Fruit fly (Drosophila melanogaster) whole organism, embryonic: ENCODE results near the gene ND-39.

Experiments used
- CG11504 ChIP-seq: fragments of 200-800 bp; sonication (Bioruptor generic); optimal IDR thresholded peaks from 3 replicates; lab custom pipeline; 2019; ENCODE audit warnings: missing biosample characterization, mild to moderate bottlenecking, missing genetic modification characterization, moderate library complexity
- CG12155 ChIP-seq: fragments of 200-800 bp; sonication (Bioruptor generic); optimal IDR thresholded peaks from 3 replicates; lab custom pipeline; 2016; ENCODE audit warnings: missing biosample characterization, missing genetic modification characterization
- CG12659 ChIP-seq: fragments of 200-800 bp; sonication (Bioruptor generic); optimal IDR thresholded peaks from 3 replicates; lab custom pipeline; 2017; ENCODE audit warnings: mild to moderate bottlenecking, missing biosample characterization, missing genetic modification reagents, missing genetic modification characterization
- CG13424 ChIP-seq: fragments of 200-800 bp; sonication (Bioruptor generic); optimal IDR thresholded peaks from 2 replicates; lab custom pipeline; 2019; ENCODE audit warnings: missing biosample characterization, mild to moderate bottlenecking, missing genetic modification characterization, moderate library complexity
- CG13775 ChIP-seq: fragments of 200-800 bp; sonication (Bioruptor generic); optimal IDR thresholded peaks from 3 replicates; lab custom pipeline; 2017; ENCODE audit warnings: missing biosample characterization, mild to moderate bottlenecking, missing genetic modification characterization
- CG15696 ChIP-seq: fragments of 200-800 bp; sonication (Bioruptor generic); optimal IDR thresholded peaks from 2 replicates; lab custom pipeline; 2019; ENCODE audit warnings: missing biosample characterization, mild to moderate bottlenecking, missing genetic modification characterization, moderate library complexity
- CG17385 ChIP-seq: fragments of 200-800 bp; sonication (Bioruptor generic); optimal IDR thresholded peaks from 3 replicates; lab custom pipeline; 2018; ENCODE audit warnings: missing biosample characterization, mild to moderate bottlenecking, missing genetic modification characterization
- CG17568 ChIP-seq: fragments of 200-800 bp; sonication (Bioruptor generic); optimal IDR thresholded peaks from 2 replicates; lab custom pipeline; 2018; ENCODE audit warnings: missing biosample characterization, mild to moderate bottlenecking, missing genetic modification characterization, moderate library complexity
- CG1832 ChIP-seq: fragments of 200-800 bp; sonication (Bioruptor generic); optimal IDR thresholded peaks from 2 replicates; lab custom pipeline; 2017; ENCODE audit warnings: missing biosample characterization, mild to moderate bottlenecking, missing genetic modification characterization, inconsistent platforms
- CG18599 ChIP-seq: fragments of 200-800 bp; sonication (Bioruptor generic); optimal IDR thresholded peaks from 3 replicates; lab custom pipeline; 2017; ENCODE audit warnings: missing biosample characterization, missing genetic modification characterization, mild to moderate bottlenecking, moderate library complexity, missing genetic modification reagents
- CG2116 ChIP-seq: fragments of 200-800 bp; sonication (Bioruptor generic); optimal IDR thresholded peaks from 3 replicates; lab custom pipeline; 2018; ENCODE audit warnings: missing biosample characterization, mild to moderate bottlenecking, missing genetic modification characterization
- CG2712 ChIP-seq: fragments of 200-800 bp; optimal IDR thresholded peaks from 3 replicates; lab custom pipeline; 2019; ENCODE audit warnings: missing biosample characterization, mild to moderate bottlenecking, missing genetic modification characterization, moderate library complexity
- CG31441 ChIP-seq: fragments of 200-800 bp; sonication (Bioruptor generic); IDR thresholded peaks from 2 replicates; pipeline ENCODE4 v1.3.6; 2022; ENCODE audit warnings: missing biosample characterization, missing genetic modification characterization
- CG32532 ChIP-seq: fragments of 200-800 bp; sonication (Bioruptor generic); IDR thresholded peaks from 2 replicates; pipeline ENCODE4 v1.3.6; 2022; ENCODE audit warnings: missing biosample characterization, missing genetic modification characterization
- CG34422 ChIP-seq: fragments of 200-800 bp; sonication (Bioruptor generic); IDR thresholded peaks from 3 replicates; pipeline ENCODE4 v1.3.6; 2022; ENCODE audit warnings: missing biosample characterization, missing genetic modification characterization
- CG5180 ChIP-seq: fragments of 200-800 bp; sonication (Bioruptor generic); optimal IDR thresholded peaks from 3 replicates; lab custom pipeline; 2017; ENCODE audit warnings: missing biosample characterization, missing genetic modification characterization, mild to moderate bottlenecking, moderate library complexity, missing genetic modification reagents
- CG6765 ChIP-seq: fragments of 200-800 bp; sonication (Bioruptor generic); optimal IDR thresholded peaks from 3 replicates; lab custom pipeline; 2017; ENCODE audit warnings: missing biosample characterization, mild to moderate bottlenecking, missing genetic modification characterization
- CG7357 ChIP-seq: fragments of 200-800 bp; sonication (Bioruptor generic); IDR thresholded peaks from 3 replicates; pipeline ENCODE4 v1.3.6; 2022; ENCODE audit warnings: missing biosample characterization, missing genetic modification characterization
- CG9215 ChIP-seq: fragments of 200-800 bp; sonication (Bioruptor generic); IDR thresholded peaks from 2 replicates; pipeline ENCODE4 v1.3.6; 2022; ENCODE audit warnings: missing biosample characterization, missing genetic modification characterization
- Chrac-16 ChIP-seq: fragments of 200-800 bp; sonication (Bioruptor generic); optimal IDR thresholded peaks from 3 replicates; lab custom pipeline; 2016; ENCODE audit warnings: missing biosample characterization, missing genetic modification characterization
- D19A ChIP-seq: fragments of 200-800 bp; optimal IDR thresholded peaks from 3 replicates; lab custom pipeline; 2019; ENCODE audit warnings: missing biosample characterization, mild to moderate bottlenecking, missing genetic modification characterization, moderate library complexity
- Dek ChIP-seq: fragments of 200-800 bp; sonication (Bioruptor generic); optimal IDR thresholded peaks from 3 replicates; lab custom pipeline; 2019; ENCODE audit warnings: missing biosample characterization, mild to moderate bottlenecking, missing genetic modification characterization, moderate library complexity
- Ets65A ChIP-seq: fragments of 200-800 bp; sonication (Bioruptor generic); peaks from one replicate; lab custom pipeline; 2016; ENCODE audit warnings: missing biosample characterization, missing genetic modification characterization
- Hr51 ChIP-seq, 2 experiments: fragments of 200-800 bp; sonication (Bioruptor generic); optimal IDR thresholded peaks; 2 replicates in 1 of 2; 3 replicates in 1 of 2; lab custom pipeline; 2016 to 2018; ENCODE audit warnings: missing biosample characterization in 2 of 2, missing genetic modification characterization in 2 of 2, mild to moderate bottlenecking in 1 of 2, moderate library complexity in 1 of 2
- MTF-1 ChIP-seq: fragments of 200-800 bp; sonication (Bioruptor generic); optimal IDR thresholded peaks from 2 replicates; lab custom pipeline; 2018; ENCODE audit warnings: missing biosample characterization, mild to moderate bottlenecking, missing genetic modification characterization, borderline replicate concordance
- Mad ChIP-seq: fragments of 200-800 bp; sonication (Bioruptor generic); optimal IDR thresholded peaks from 2 replicates; lab custom pipeline; 2016; ENCODE audit warnings: missing biosample characterization, missing genetic modification characterization
- Max ChIP-seq: fragments of 200-800 bp; sonication (Bioruptor generic); optimal IDR thresholded peaks from 2 replicates; lab custom pipeline; 2016; ENCODE audit warnings: missing biosample characterization, mild to moderate bottlenecking, missing genetic modification characterization
- Oli ChIP-seq: fragments of 200-800 bp; sonication (Bioruptor generic); optimal IDR thresholded peaks from 2 replicates; lab custom pipeline; 2018; ENCODE audit warnings: missing biosample characterization, mild to moderate bottlenecking, missing genetic modification characterization, moderate library complexity
- Six4 ChIP-seq: fragments of 200-800 bp; sonication (Bioruptor generic); optimal IDR thresholded peaks from 2 replicates; lab custom pipeline; 2016; ENCODE audit warnings: missing biosample characterization, missing genetic modification characterization
- Sox100B ChIP-seq: fragments of 200-800 bp; sonication (Bioruptor generic); optimal IDR thresholded peaks from 3 replicates; lab custom pipeline; 2018; ENCODE audit warnings: missing biosample characterization, mild to moderate bottlenecking, missing genetic modification characterization
- Sox102F ChIP-seq: fragments of 200-800 bp; sonication (Bioruptor generic); optimal IDR thresholded peaks from 2 replicates; lab custom pipeline; 2018; ENCODE audit warnings: missing biosample characterization, mild to moderate bottlenecking, missing genetic modification characterization, moderate library complexity
- Trl ChIP-seq, 3 experiments: fragments of >200 bp in 2 of 3; fragments of 200-800 bp in 1 of 3; sonication (Bioruptor generic) in 1 of 3; optimal IDR thresholded peaks; 2 replicates in 1 of 3; 3 replicates in 2 of 3; lab custom pipeline; 2016 to 2017; ENCODE audit warnings: missing biosample characterization in 1 of 3, missing genetic modification characterization in 1 of 3
- Vsx1 ChIP-seq: fragments of 200-800 bp; sonication (Bioruptor generic); optimal IDR thresholded peaks from 2 replicates; lab custom pipeline; 2017; ENCODE audit warnings: missing biosample characterization, mild to moderate bottlenecking, missing genetic modification characterization, missing genetic modification reagents
- corto ChIP-seq: fragments of 200-800 bp; sonication (Bioruptor generic); optimal IDR thresholded peaks from 2 replicates; lab custom pipeline; 2016; ENCODE audit warnings: missing biosample characterization, mild to moderate bottlenecking, missing genetic modification characterization, moderate library complexity
- emc ChIP-seq: fragments of 200-800 bp; sonication (Bioruptor generic); optimal IDR thresholded peaks from 2 replicates; lab custom pipeline; 2016; ENCODE audit warnings: missing biosample characterization, missing genetic modification characterization
- insv ChIP-seq, 2 experiments: fragments of 200-800 bp; sonication (Bioruptor generic); optimal IDR thresholded peaks; 3 replicates each; lab custom pipeline; 2016 to 2018; ENCODE audit warnings: missing biosample characterization in 2 of 2, missing genetic modification characterization in 2 of 2
- lab ChIP-seq: fragments of 200-800 bp; sonication (Bioruptor generic); optimal IDR thresholded peaks from 3 replicates; lab custom pipeline; 2017; ENCODE audit warnings: missing biosample characterization, missing genetic modification characterization, mild to moderate bottlenecking, moderate library complexity, missing genetic modification reagents
- phol ChIP-seq: fragments of 200-800 bp; sonication (Bioruptor generic); optimal IDR thresholded peaks from 3 replicates; lab custom pipeline; 2018; ENCODE audit warnings: missing biosample characterization, mild to moderate bottlenecking, missing genetic modification characterization, moderate library complexity
- ranshi ChIP-seq: fragments of 200-800 bp; sonication (Bioruptor generic); IDR thresholded peaks from 2 replicates; pipeline ENCODE4 v1.3.6; 2022; ENCODE audit warnings: missing biosample characterization, missing genetic modification characterization
- sens ChIP-seq: fragments of 200-800 bp; sonication (Bioruptor generic); peaks from one replicate; lab custom pipeline; 2016; ENCODE audit warnings: missing biosample characterization, missing genetic modification characterization
- sens-2 ChIP-seq: fragments of 200-800 bp; sonication (Bioruptor generic); IDR thresholded peaks from 2 replicates; pipeline ENCODE4 v1.3.6; 2022; ENCODE audit warnings: missing biosample characterization, missing genetic modification characterization
- slbo ChIP-seq: fragments of 200-800 bp; sonication (Bioruptor generic); IDR thresholded peaks from 2 replicates; pipeline ENCODE4 v1.3.6; 2022; ENCODE audit warnings: missing biosample characterization, missing genetic modification characterization
- slp2 ChIP-seq: fragments of 200-800 bp; sonication (Bioruptor generic); optimal IDR thresholded peaks from 2 replicates; lab custom pipeline; 2016; ENCODE audit warnings: missing biosample characterization, missing genetic modification characterization
- so ChIP-seq: fragments of 200-800 bp; sonication (Bioruptor generic); IDR thresholded peaks from 3 replicates; pipeline ENCODE4 v1.3.6; 2022; ENCODE audit warnings: missing biosample characterization, missing genetic modification characterization
- sug ChIP-seq: fragments of 200-800 bp; optimal IDR thresholded peaks from 2 replicates; lab custom pipeline; 2019; ENCODE audit warnings: missing biosample characterization, mild to moderate bottlenecking, missing genetic modification characterization, moderate library complexity
- zfh1 ChIP-seq: fragments of 200-800 bp; sonication (Bioruptor generic); IDR thresholded peaks from 3 replicates; pipeline ENCODE4 v1.3.6; 2022; ENCODE audit warnings: missing biosample characterization, missing genetic modification characterization
- zfh2 ChIP-seq: fragments of 200-800 bp; sonication (Bioruptor generic); optimal IDR thresholded peaks from 2 replicates; lab custom pipeline; 2016; ENCODE audit warnings: missing biosample characterization, missing genetic modification characterization

The ND-39 gene

dm6 chr3L:20517897-20518804 is 26.3 kb downstream of the ND-39 start (continued):
- peak; percentile 43 for TF ChIP-seq corto (GFP tag; lab: Kevin White, UChicago)
- TF ChIP-seq CG32532 (GFP tag; lab: Robert Waterston, UW), result peak; percentile 6; the same call in 1 of the 2 replicates
- peak; percentile 41 for TF ChIP-seq Sox102F
- peak; percentile 14 for TF ChIP-seq Vsx1 (GFP tag; lab: Kevin White, UChicago)
- TF ChIP-seq CG6765 (GFP tag; lab: Kevin White, UChicago), result peak; percentile 45
- peak; percentile 5 for TF ChIP-seq CG2116 (GFP tag; lab: Kevin White, UChicago)
- TF ChIP-seq CG17568, result peak; percentile 4
- no peak for TF ChIP-seq Max (GFP tag; lab: Kevin White, UChicago)
- TF ChIP-seq so (GFP tag; lab: Robert Waterston, UW), result peak; percentile 37; the same call in 1 of the 3 replicates
- TF ChIP-seq Mad, result no peak
- peak; percentile 52; the same call in 1 of the 2 replicates for TF ChIP-seq slbo (GFP tag; lab: Robert Waterston, UW)
- TF ChIP-seq Hr51 (GFP tag; optimal IDR thresholded peaks at IDR 0.05; lab: Kevin White, UChicago), result peak; percentile 9 to 44
- TF ChIP-seq CG11504 (tag; lab: Kevin White, UChicago), result peak; percentile 52
- no peak for TF ChIP-seq emc (GFP tag; lab: Kevin White, UChicago)
- peak; percentile 33 for TF ChIP-seq CG2712 (tag; lab: Kevin White, UChicago)
- no peak for TF ChIP-seq CG15696
- TF ChIP-seq insv (GFP tag; optimal IDR thresholded peaks at IDR 0.05; lab: Kevin White, UChicago), result no peak
- 0 out of 2 replicates have a peak, but pooled peaks have one; percentile 19 for TF ChIP-seq CG31441 (GFP tag; lab: Robert Waterston, UW)
- TF ChIP-seq Sox100B (GFP tag; lab: Kevin White, UChicago), result peak; percentile 10
- TF ChIP-seq CG18599, result no peak
- peak; percentile 57 for TF ChIP-seq ranshi (GFP tag; lab: Robert Waterston, UW)
- no peak for TF ChIP-seq CG7357 (GFP tag; lab: Robert Waterston, UW)
- TF ChIP-seq CG17385 (GFP tag; lab: Kevin White, UChicago), result peak; percentile 61
- peak; percentile 8 for TF ChIP-seq CG13424 (tag; lab: Kevin White, UChicago)
- TF ChIP-seq MTF-1, result no peak
- peak; percentile 41 for TF ChIP-seq Oli (tag; lab: Kevin White, UChicago)
- peak; percentile 45 for TF ChIP-seq sens (GFP tag; lab: Kevin White, UChicago)
- no peak for TF ChIP-seq CG5180 (GFP tag; lab: Kevin White, UChicago)
- TF ChIP-seq Ets65A, result peak; percentile 74
- peak; percentile 8 for TF ChIP-seq sug (tag; lab: Kevin White, UChicago)
- TF ChIP-seq Trl (optimal IDR thresholded peaks at IDR 0.05; lab: Kevin White, UChicago), result peak in 1 of 2 experiments; percentile 43
- no peak for TF ChIP-seq Trl (GFP tag; optimal IDR thresholded peaks at IDR 0.05; lab: Kevin White, UChicago)
- TF ChIP-seq slp2 (GFP tag; lab: Kevin White, UChicago), result peak; percentile 51
- TF ChIP-seq D19A (tag; lab: Kevin White, UChicago), result peak; percentile 9
- TF ChIP-seq phol, result peak; percentile 31
- no peak for TF ChIP-seq sens-2 (GFP tag; lab: Robert Waterston, UW)
- peak; percentile 20 for TF ChIP-seq CG12155 (GFP tag; lab: Kevin White, UChicago)
- TF ChIP-seq CG12659 (GFP tag; lab: Kevin White, UChicago), result peak; percentile 13
- TF ChIP-seq CG34422 (GFP tag; lab: Robert Waterston, UW), result peak; percentile 50; the same call in 1 of the 3 replicates
- TF ChIP-seq CG9215 (GFP tag; lab: Robert Waterston, UW), result 0 out of 2 replicates have a peak, but pooled peaks have one; percentile 9
- peak; percentile 31; the same call in 1 of the 3 replicates for TF ChIP-seq zfh1 (GFP tag; lab: Robert Waterston, UW)
- peak; percentile 19 for TF ChIP-seq lab (GFP tag; lab: Kevin White, UChicago)
- peak; percentile 15 for TF ChIP-seq Chrac-16
- TF ChIP-seq CG13775 (GFP tag; lab: Kevin White, UChicago), result peak; percentile 44
- peak; percentile 5 for TF ChIP-seq zfh2
- TF ChIP-seq Six4 (GFP tag; lab: Kevin White, UChicago), result peak; percentile 25
- no peak for TF ChIP-seq CG1832 (GFP tag; lab: Kevin White, UChicago)
- peak; percentile 42 for TF ChIP-seq Dek (tag; lab: Kevin White, UChicago)
